Fruit fly (Drosophila melanogaster): Measurements from ENCODE around the gene GstD2.

GstD2 gene

dm6 chr3R:12413274-12413958 is 41.6 kb downstream of the GstD2 start, which contains the start of the genes Dip-C and pps (continued):
- TF ChIP-seq sd (tag; optimal IDR thresholded peaks at IDR 0.05) (no peak), Med (GFP tag) (peak; percentile 44), CG8765 (GFP tag; IDR thresholded peaks at IDR 0.05) (no peak), zfh2 (GFP tag; optimal IDR thresholded peaks at IDR 0.05) (no peak), jigr1 (GFP tag; IDR thresholded peaks at IDR 0.05) (no peak), TFAM (GFP tag; optimal IDR thresholded peaks at IDR 0.05) (no peak), scrt (GFP tag; optimal IDR thresholded peaks at IDR 0.05) (no peak), CG9817 (tag; optimal IDR thresholded peaks at IDR 0.05) (no peak), CG9797 (GFP tag; optimal IDR thresholded peaks at IDR 0.05) (peak; percentile 70), Neu2 (GFP tag; optimal IDR thresholded peaks at IDR 0.05; ENCODE audit: borderline replicate concordance) (no peak), Awh (GFP tag; IDR thresholded peaks at IDR 0.05) (no peak), CG11723 (GFP tag; optimal IDR thresholded peaks at IDR 0.05) (no peak), CG3163 (GFP tag; optimal IDR thresholded peaks at IDR 0.05) (no peak), toy (GFP tag; IDR thresholded peaks at IDR 0.05) (no peak), HLH4C (GFP tag; IDR thresholded peaks at IDR 0.05; ENCODE audit: partially characterized antibody) (peak; percentile 68; the same call in 2 of the 3 replicates), Dip3 (GFP tag; optimal IDR thresholded peaks at IDR 0.05) (no peak), CG4730 (GFP tag; IDR thresholded peaks at IDR 0.05) (no peak), wek (GFP tag; optimal IDR thresholded peaks at IDR 0.05) (peak; percentile 13), Side (GFP tag; optimal IDR thresholded peaks at IDR 0.05) (no peak), aop (GFP tag; IDR thresholded peaks at IDR 0.05) (no peak), CG2712 (tag; optimal IDR thresholded peaks at IDR 0.05) (no peak), MBD-R2 (GFP tag; IDR thresholded peaks at IDR 0.05) (peak; percentile 84), repo (GFP tag; optimal IDR thresholded peaks at IDR 0.05) (no peak), CG31224 (GFP tag; IDR thresholded peaks at IDR 0.05) (no peak), exex (tag; optimal IDR thresholded peaks at IDR 0.05) (peak; percentile 59), CG17568 (GFP tag; optimal IDR thresholded peaks at IDR 0.05) (no peak), kah (GFP tag; optimal IDR thresholded peaks at IDR 0.05) (no peak), CG10654 (GFP tag; optimal IDR thresholded peaks at IDR 0.05) (no peak), usp (GFP tag; optimal IDR thresholded peaks at IDR 0.05) (no peak), lab (GFP tag; optimal IDR thresholded peaks at IDR 0.05) (no peak), CG15073 (GFP tag; optimal IDR thresholded peaks at IDR 0.05) (no peak), ato (GFP tag; IDR thresholded peaks at IDR 0.05; ENCODE audit: partially characterized antibody) (peak; percentile 58; the same call in 1 of the 2 replicates), Doc2 (GFP tag; IDR thresholded peaks at IDR 0.05) (no peak), Jarid2 (GFP tag; optimal IDR thresholded peaks at IDR 0.05) (no peak), cad (GFP tag; optimal IDR thresholded peaks at IDR 0.05) (no peak), org-1 (GFP tag; optimal IDR thresholded peaks at IDR 0.05) (no peak), cwo (GFP tag; optimal IDR thresholded peaks at IDR 0.05) (no peak), CG11560 (tag; IDR thresholded peaks at IDR 0.05) (no peak), fd102C (GFP tag; optimal IDR thresholded peaks at IDR 0.05) (no peak), CG14860 (GFP tag; IDR thresholded peaks at IDR 0.05; ENCODE audit: partially characterized antibody) (peak; percentile 35; the same call in 1 of the 3 replicates), crol (GFP tag; IDR thresholded peaks at IDR 0.05) (no peak), sob (GFP tag; IDR thresholded peaks at IDR 0.05) (no peak), ci (GFP tag; IDR thresholded peaks at IDR 0.05) (no peak), CG8478 (optimal IDR thresholded peaks at IDR 0.05) (no peak), gcm (GFP tag; optimal IDR thresholded peaks at IDR 0.05) (peak; percentile 60), Dfd (GFP tag; optimal IDR thresholded peaks at IDR 0.05) (no peak), CG10543 (GFP tag; optimal IDR thresholded peaks at IDR 0.05) (no peak), CG17385 (GFP tag; optimal IDR thresholded peaks at IDR 0.05) (no peak), CG8089 (GFP tag; optimal IDR thresholded peaks at IDR 0.05) (no peak), CG4360 (GFP tag; IDR thresholded peaks at IDR 0.05) (no peak), ttk (GFP tag; IDR thresholded peaks at IDR 0.05) (no peak)

Measured in whole organism, embryonic.